Worm (Caenorhabditis elegans) whole organism, late embryonic: ENCODE measurements around the gene cal-5.

Source experiments
- K02D7.2 ChIP-seq: sonication (generic microtip); optimal IDR thresholded peaks from 2 replicates; lab custom pipeline; 2017; ENCODE audit warnings: mild to moderate bottlenecking, missing genetic modification characterization, missing compliant biosample characterization
- T23F11.4 ChIP-seq: fragments of 200-800 bp; sonication (Bioruptor generic); optimal IDR thresholded peaks from 2 replicates; lab custom pipeline; 2018; ENCODE audit warnings: mild to moderate bottlenecking, missing genetic modification characterization, missing compliant biosample characterization
- ama-1 ChIP-seq: fragments of 150-350 bp; optimal IDR thresholded peaks from 2 replicates; lab custom pipeline; 2014
- ceh-6 ChIP-seq: fragments of 200-800 bp; sonication (Bioruptor generic); optimal IDR thresholded peaks from 2 replicates; lab custom pipeline; 2018; ENCODE audit warnings: mild to moderate bottlenecking, missing genetic modification characterization, missing compliant biosample characterization
- ceh-9 ChIP-seq: sonication (generic microtip); optimal IDR thresholded peaks from 2 replicates; lab custom pipeline; 2016; ENCODE audit warnings: mild to moderate bottlenecking, missing genetic modification characterization, inconsistent platforms, missing compliant biosample characterization
- elt-2 ChIP-seq: sonication (generic microtip); optimal IDR thresholded peaks from 2 replicates; lab custom pipeline; 2016; ENCODE audit warnings: missing genetic modification reagents, missing genetic modification characterization, missing compliant biosample characterization
- fkh-10 ChIP-seq: fragments of 150-350 bp; optimal IDR thresholded peaks from 2 replicates; lab custom pipeline; 2014; ENCODE audit warnings: missing biosample characterization, missing genetic modification reagents, missing genetic modification characterization
- gmeb-2 ChIP-seq: sonication (generic microtip); optimal IDR thresholded peaks from 2 replicates; lab custom pipeline; 2016; ENCODE audit warnings: missing genetic modification characterization, inconsistent platforms, missing compliant biosample characterization
- lim-6 ChIP-seq: sonication (generic microtip); optimal IDR thresholded peaks from 2 replicates; lab custom pipeline; 2016; ENCODE audit warnings: missing genetic modification characterization, missing compliant biosample characterization
- nfya-1 ChIP-seq: sonication (generic microtip); optimal IDR thresholded peaks from 2 replicates; lab custom pipeline; 2017; ENCODE audit warnings: missing genetic modification characterization, mild to moderate bottlenecking, missing compliant biosample characterization, antibody characterized with exemption, moderate library complexity
- pha-4 ChIP-seq: fragments of 150-350 bp; optimal IDR thresholded peaks from 2 replicates; lab custom pipeline; 2018; ENCODE audit warnings: missing biosample characterization, missing genetic modification reagents, missing genetic modification characterization
- rnt-1 ChIP-seq: sonication (generic microtip); optimal IDR thresholded peaks from 2 replicates; lab custom pipeline; 2016; ENCODE audit warnings: missing genetic modification characterization, missing compliant biosample characterization
- sox-4 ChIP-seq: sonication (generic microtip); optimal IDR thresholded peaks from 2 replicates; lab custom pipeline; 2017; ENCODE audit warnings: mild to moderate bottlenecking, missing genetic modification characterization, inconsistent platforms, missing compliant biosample characterization
- unc-86 ChIP-seq: sonication (generic microtip); optimal IDR thresholded peaks from 2 replicates; lab custom pipeline; 2016; ENCODE audit warnings: missing genetic modification characterization, missing compliant biosample characterization

ce11 chrX:5028593-5028955, 49.2 kb downstream of the cal-5 start:
- no peak for TF ChIP-seq fkh-10
- no peak for TF ChIP-seq unc-86 (tag; lab: Kevin White, UChicago)
- no peak for TF ChIP-seq K02D7.2
- no peak for TF ChIP-seq nfya-1 (tag; lab: Kevin White, UChicago)
- no peak for TF ChIP-seq gmeb-2 (tag; lab: Kevin White, UChicago)
- no peak for TF ChIP-seq sox-4 (tag; lab: Kevin White, UChicago)
- no peak for TF ChIP-seq rnt-1 (tag; lab: Kevin White, UChicago)
- TF ChIP-seq ceh-6 (GFP tag; lab: Kevin White, UChicago): no peak
- TF ChIP-seq pha-4 (tag; lab: Kevin White, UChicago): no peak
- no peak for TF ChIP-seq ama-1
- no peak for TF ChIP-seq T23F11.4 (GFP tag; lab: Kevin White, UChicago)
- no peak for TF ChIP-seq elt-2 (tag; lab: Kevin White, UChicago)
- TF ChIP-seq lim-6 (tag; lab: Kevin White, UChicago): no peak
- no peak for TF ChIP-seq ceh-9 (tag; lab: Kevin White, UChicago)
